Worm (Caenorhabditis elegans) whole organism, L1 larva: ENCODE measurements around the gene lrr-1.

Experiments
- C04F5.9 ChIP-seq: sonication (generic microtip); optimal IDR thresholded peaks from 2 replicates; lab custom pipeline; 2016; ENCODE audit warnings: missing genetic modification characterization, missing compliant biosample characterization
- C16A3.4 ChIP-seq: fragments of 150-350 bp; optimal IDR thresholded peaks from 2 replicates; lab custom pipeline; 2014; ENCODE audit warnings: missing biosample characterization, missing genetic modification characterization
- C34B4.2 ChIP-seq: sonication (generic microtip); optimal IDR thresholded peaks from 2 replicates; lab custom pipeline; 2017; ENCODE audit warnings: mild to moderate bottlenecking, missing genetic modification characterization, missing compliant biosample characterization
- F16B12.6 ChIP-seq: fragments of 150-350 bp; optimal IDR thresholded peaks from 2 replicates; lab custom pipeline; 2014; ENCODE audit warnings: missing biosample characterization, missing genetic modification characterization
- Y116A8C.19 ChIP-seq: sonication (generic microtip); optimal IDR thresholded peaks from 2 replicates; lab custom pipeline; 2016; ENCODE audit warnings: missing compliant biosample characterization, missing genetic modification characterization, borderline replicate concordance
- aha-1 ChIP-seq: fragments of 150-350 bp; optimal IDR thresholded peaks from 2 replicates; lab custom pipeline; 2014; ENCODE audit warnings: missing biosample characterization, missing genetic modification characterization
- aly-2 ChIP-seq: fragments of 150-350 bp; optimal IDR thresholded peaks from 2 replicates; lab custom pipeline; 2014; ENCODE audit warnings: missing biosample characterization, missing genetic modification characterization
- ceh-63 ChIP-seq: fragments of 200-800 bp; sonication (Bioruptor generic); optimal IDR thresholded peaks from 2 replicates; lab custom pipeline; 2018; ENCODE audit warnings: mild to moderate bottlenecking, missing genetic modification characterization, missing compliant biosample characterization
- ceh-82 ChIP-seq, 3 experiments: fragments of 150-350 bp in 1 of 3; sonication (generic microtip) in 2 of 3; optimal IDR thresholded peaks; 2 replicates each; lab custom pipeline; 2014 to 2017; ENCODE audit warnings: missing biosample characterization in 3 of 3, missing genetic modification characterization in 3 of 3
- dsc-1 ChIP-seq: sonication (generic microtip); optimal IDR thresholded peaks from 2 replicates; lab custom pipeline; 2016; ENCODE audit warnings: mild to moderate bottlenecking, missing genetic modification characterization, missing compliant biosample characterization
- efl-3 ChIP-seq: fragments of 200-800 bp; sonication (Bioruptor generic); optimal IDR thresholded peaks from 2 replicates; lab custom pipeline; 2018; ENCODE audit warnings: mild to moderate bottlenecking, missing genetic modification characterization, missing compliant biosample characterization
- egl-13 ChIP-seq: sonication (generic microtip); optimal IDR thresholded peaks from 2 replicates; lab custom pipeline; 2016; ENCODE audit warnings: missing genotype, missing genetic modification reagents, missing genetic modification characterization, missing compliant biosample characterization
- egl-27 ChIP-seq, 2 experiments: fragments of 150-350 bp in 1 of 2; sonication (generic microtip); optimal IDR thresholded peaks; 3 replicates each; lab custom pipeline; 2017 to 2018; ENCODE audit warnings: missing biosample characterization in 2 of 2, missing genetic modification characterization in 2 of 2, missing genetic modification reagents in 2 of 2
- elt-2 ChIP-seq: sonication (generic microtip); optimal IDR thresholded peaks from 2 replicates; lab custom pipeline; 2016; ENCODE audit warnings: missing genetic modification characterization, mild to moderate bottlenecking, inconsistent platforms, missing compliant biosample characterization, missing genetic modification reagents
- elt-3 ChIP-seq, 6 experiments: fragments of 150-350 bp in 1 of 6; sonication (generic microtip); optimal IDR thresholded peaks; 2 replicates each; lab custom pipeline; 2017 to 2018; ENCODE audit warnings: missing biosample characterization in 6 of 6, missing genetic modification characterization in 6 of 6, inconsistent platforms in 1 of 6
- fkh-10 ChIP-seq: sonication (generic microtip); optimal IDR thresholded peaks from 2 replicates; lab custom pipeline; 2017; ENCODE audit warnings: missing biosample characterization, missing genetic modification reagents, missing genetic modification characterization
- fkh-4 ChIP-seq: sonication (generic microtip); optimal IDR thresholded peaks from 2 replicates; lab custom pipeline; 2016; ENCODE audit warnings: missing compliant biosample characterization, missing genetic modification characterization, borderline replicate concordance
- fkh-8 ChIP-seq: sonication (generic microtip); optimal IDR thresholded peaks from 2 replicates; lab custom pipeline; 2016; ENCODE audit warnings: mild to moderate bottlenecking, missing genetic modification characterization, missing compliant biosample characterization
- fos-1 ChIP-seq: fragments of 150-350 bp; optimal IDR thresholded peaks from 2 replicates; lab custom pipeline; 2014; ENCODE audit warnings: missing biosample characterization, missing genetic modification characterization
- grh-1 ChIP-seq: fragments of 200-800 bp; sonication (Bioruptor generic); IDR thresholded peaks from 2 replicates; pipeline ENCODE4 v1.3.6; 2022; ENCODE audit warnings: missing genetic modification reagents, missing genetic modification characterization, missing compliant biosample characterization
- hlh-17 ChIP-seq: fragments of 200-800 bp; sonication (Bioruptor generic); optimal IDR thresholded peaks from 2 replicates; lab custom pipeline; 2018; ENCODE audit warnings: missing genetic modification characterization, mild to moderate bottlenecking, missing compliant biosample characterization, moderate library complexity, borderline replicate concordance
- hlh-4 ChIP-seq: sonication (generic microtip); optimal IDR thresholded peaks from 2 replicates; lab custom pipeline; 2016; ENCODE audit warnings: mild to moderate bottlenecking, missing genetic modification characterization, missing compliant biosample characterization
- irx-1 ChIP-seq: sonication (generic microtip); optimal IDR thresholded peaks from 2 replicates; lab custom pipeline; 2016; ENCODE audit warnings: missing genetic modification characterization, missing compliant biosample characterization
- lin-13 ChIP-seq: fragments of 150-350 bp; optimal IDR thresholded peaks from 2 replicates; lab custom pipeline; 2014; ENCODE audit warnings: missing biosample characterization, missing genetic modification reagents, missing genetic modification characterization
- lin-15B ChIP-seq: fragments of 150-350 bp; sonication (generic microtip); optimal IDR thresholded peaks from 3 replicates; lab custom pipeline; 2014; ENCODE audit warnings: missing biosample characterization, missing genetic modification characterization
- lin-39 ChIP-seq: fragments of 150-350 bp; optimal IDR thresholded peaks from 2 replicates; lab custom pipeline; 2014; ENCODE audit warnings: missing biosample characterization, missing genetic modification reagents, missing genetic modification characterization
- mab-9 ChIP-seq: fragments of 200-800 bp; sonication (Bioruptor generic); IDR thresholded peaks from 2 replicates; pipeline ENCODE4 v1.3.6; 2022; ENCODE audit warnings: missing genetic modification reagents, missing genetic modification characterization, missing compliant biosample characterization
- nhr-12 ChIP-seq: sonication (generic microtip); optimal IDR thresholded peaks from 2 replicates; lab custom pipeline; 2017; ENCODE audit warnings: missing biosample characterization, missing genetic modification characterization
- nhr-28 ChIP-seq: fragments of 150-350 bp; optimal IDR thresholded peaks from 2 replicates; lab custom pipeline; 2014; ENCODE audit warnings: missing biosample characterization, missing genetic modification characterization
- nhr-71 ChIP-seq: sonication (generic microtip); optimal IDR thresholded peaks from 2 replicates; lab custom pipeline; 2016; ENCODE audit warnings: mild to moderate bottlenecking, missing genetic modification characterization, moderate library complexity, missing compliant biosample characterization
- nhr-76 ChIP-seq: sonication (generic microtip); optimal IDR thresholded peaks from 2 replicates; lab custom pipeline; 2017; ENCODE audit warnings: missing biosample characterization, missing genetic modification characterization
- nhr-84 ChIP-seq: sonication (generic microtip); optimal IDR thresholded peaks from 2 replicates; lab custom pipeline; 2017; ENCODE audit warnings: missing biosample characterization, missing genetic modification characterization
- nhr-85 ChIP-seq: sonication (generic microtip); peaks from one replicate; lab custom pipeline; 2016; ENCODE audit warnings: missing genetic modification characterization, inconsistent platforms, missing compliant biosample characterization
- nhr-90 ChIP-seq: sonication (generic microtip); optimal IDR thresholded peaks from 2 replicates; lab custom pipeline; 2016; ENCODE audit warnings: mild to moderate bottlenecking, missing genetic modification characterization, missing compliant biosample characterization; ENCODE audit not compliant: poor library complexity
- pax-3 ChIP-seq: fragments of 200-800 bp; sonication (Bioruptor generic); optimal IDR thresholded peaks from 2 replicates; lab custom pipeline; 2018; ENCODE audit warnings: mild to moderate bottlenecking, missing genetic modification characterization, moderate library complexity, missing compliant biosample characterization
- snpc-4 ChIP-seq: fragments of 150-350 bp; optimal IDR thresholded peaks from 2 replicates; lab custom pipeline; 2014; ENCODE audit warnings: missing biosample characterization, missing genetic modification characterization
- snu-23 ChIP-seq: sonication (generic microtip); optimal IDR thresholded peaks from 2 replicates; lab custom pipeline; 2016; ENCODE audit warnings: missing genetic modification characterization, missing compliant biosample characterization
- tbx-2 ChIP-seq: sonication (generic microtip); optimal IDR thresholded peaks from 2 replicates; lab custom pipeline; 2016; ENCODE audit warnings: missing genetic modification characterization, missing compliant biosample characterization
- tlp-1 ChIP-seq: fragments of 150-350 bp; optimal IDR thresholded peaks from 2 replicates; lab custom pipeline; 2014; ENCODE audit warnings: missing biosample characterization, missing genetic modification characterization
- unc-130 ChIP-seq: fragments of 150-350 bp; optimal IDR thresholded peaks from 2 replicates; lab custom pipeline; 2017; ENCODE audit warnings: missing biosample characterization, missing genetic modification characterization, inconsistent platforms
- unc-30 ChIP-seq: sonication (generic microtip); optimal IDR thresholded peaks from 2 replicates; lab custom pipeline; 2017; ENCODE audit warnings: missing biosample characterization, missing genetic modification characterization
- unc-62 ChIP-seq: fragments of 150-350 bp; optimal IDR thresholded peaks from 2 replicates; lab custom pipeline; 2014; ENCODE audit warnings: missing biosample characterization, missing genetic modification reagents, missing genetic modification characterization
- unc-86 ChIP-seq: sonication (generic microtip); optimal IDR thresholded peaks from 2 replicates; lab custom pipeline; 2016; ENCODE audit warnings: missing genetic modification characterization, missing compliant biosample characterization
- unc-98 ChIP-seq: fragments of 200-800 bp; sonication (Bioruptor generic); IDR thresholded peaks from 2 replicates; pipeline ENCODE4 v1.3.6; 2022; ENCODE audit warnings: missing genetic modification characterization, missing compliant biosample characterization
- vab-15 ChIP-seq: sonication (generic microtip); optimal IDR thresholded peaks from 2 replicates; lab custom pipeline; 2017; ENCODE audit warnings: missing genotype, mild to moderate bottlenecking, missing genetic modification characterization, missing compliant biosample characterization
- xbp-1 ChIP-seq: sonication (generic microtip); optimal IDR thresholded peaks from 2 replicates; lab custom pipeline; 2016; ENCODE audit warnings: missing genetic modification characterization, missing compliant biosample characterization
- zag-1 ChIP-seq: fragments of 150-350 bp; optimal IDR thresholded peaks from 2 replicates; lab custom pipeline; 2014; ENCODE audit warnings: missing biosample characterization, missing genetic modification characterization
- ztf-11 ChIP-seq, 2 experiments: sonication (generic microtip); optimal IDR thresholded peaks; 2 replicates each; lab custom pipeline; 2016 to 2017; ENCODE audit warnings: missing genetic modification characterization in 2 of 2, missing biosample characterization in 1 of 2, missing compliant biosample characterization in 1 of 2
- ztf-4 ChIP-seq: fragments of 150-350 bp; optimal IDR thresholded peaks from 2 replicates; lab custom pipeline; 2014; ENCODE audit warnings: missing biosample characterization, missing genetic modification characterization

Gene lrr-1

ce11 chrII:5016977-5017585, 19.2 kb downstream of the lrr-1 start (continued):
- TF ChIP-seq nhr-28 (no peak), F16B12.6 (tag; lab: Kevin White, UChicago) (peak; percentile 22), elt-2 (peak; percentile 83), tbx-2 (peak; percentile 67), hlh-17 (GFP tag; lab: Kevin White, UChicago) (no peak), snpc-4 (tag; lab: Kevin White, UChicago) (peak; percentile 48), ztf-4 (peak; percentile 16), elt-3 (tag; optimal IDR thresholded peaks at IDR 0.05; lab: Kevin White, UChicago) (peak in 2 of 6 experiments; percentile 9 to 53), grh-1 (GFP tag; lab: Robert Waterston, UW) (no peak), ztf-11 (tag; optimal IDR thresholded peaks at IDR 0.05; lab: Kevin White, UChicago) (peak in 1 of 2 experiments; percentile 12), tlp-1 (tag; lab: Kevin White, UChicago) (no peak), fkh-4 (tag; lab: Kevin White, UChicago) (no peak), aha-1 (no peak), aly-2 (tag; lab: Kevin White, UChicago) (no peak), ceh-63 (no peak), dsc-1 (tag; lab: Kevin White, UChicago) (peak; percentile 35), pax-3 (no peak), fkh-10 (peak; percentile 8), xbp-1 (tag; lab: Kevin White, UChicago) (peak; percentile 38), lin-39 (tag; lab: Kevin White, UChicago) (no peak), ceh-82 (tag; optimal IDR thresholded peaks at IDR 0.05; lab: Kevin White, UChicago) (peak; percentile 51 to 68 (median 61)), lin-15B (no peak), C34B4.2 (no peak), unc-98 (no peak), nhr-85 (tag; lab: Kevin White, UChicago) (peak; percentile 86), efl-3 (GFP tag; lab: Kevin White, UChicago) (no peak), egl-27 (tag; optimal IDR thresholded peaks at IDR 0.05; lab: Kevin White, UChicago) (no peak), egl-13 (peak; percentile 48), C04F5.9 (tag; lab: Kevin White, UChicago) (no peak), Y116A8C.19 (tag; lab: Kevin White, UChicago) (no peak), C16A3.4 (tag; lab: Kevin White, UChicago) (peak; percentile 11), irx-1 (tag; lab: Kevin White, UChicago) (peak; percentile 49), unc-130 (tag; lab: Kevin White, UChicago) (no peak), vab-15 (tag; lab: Kevin White, UChicago) (no peak), nhr-71 (tag; lab: Kevin White, UChicago) (peak; percentile 81), mab-9 (GFP tag; lab: Robert Waterston, UW) (peak; percentile 18; the same call in 1 of the 2 replicates), lin-13 (GFP tag; lab: Kevin White, UChicago) (peak; percentile 15), unc-30 (tag; lab: Kevin White, UChicago) (no peak), nhr-84 (tag; lab: Kevin White, UChicago) (no peak), unc-86 (peak; percentile 75), nhr-90 (peak; percentile 35), snu-23 (GFP tag; lab: Kevin White, UChicago) (peak; percentile 83), unc-62 (GFP tag; lab: Kevin White, UChicago) (no peak)

- TF ChIP-seq fos-1 (tag; lab: Kevin White, UChicago) (no peak), C34B4.2 (no peak), ztf-4 (no peak), unc-130 (tag; lab: Kevin White, UChicago) (no peak), nhr-12 (tag; lab: Kevin White, UChicago) (no peak), ceh-82 (tag; optimal IDR thresholded peaks at IDR 0.05; lab: Kevin White, UChicago) (no peak), mab-9 (GFP tag; lab: Robert Waterston, UW) (no peak), Y116A8C.19 (tag; lab: Kevin White, UChicago) (no peak), zag-1 (tag; lab: Kevin White, UChicago) (no peak), elt-2 (no peak), hlh-4 (no peak), fkh-8 (tag; lab: Kevin White, UChicago) (no peak), dsc-1 (tag; lab: Kevin White, UChicago) (no peak), tlp-1 (tag; lab: Kevin White, UChicago) (no peak), grh-1 (GFP tag; lab: Robert Waterston, UW) (no peak), snpc-4 (tag; lab: Kevin White, UChicago) (no peak), nhr-76 (tag; lab: Kevin White, UChicago) (no peak), nhr-84 (tag; lab: Kevin White, UChicago) (no peak), lin-13 (GFP tag; lab: Kevin White, UChicago) (no peak)
Observed at ce11 chrII:5016144-5016543, 20.1 kb downstream of the lrr-1 start.
